Worm (Caenorhabditis elegans) whole organism, early embryonic: ENCODE results near the gene fbxa-84.
"Not testable (repeated sequence)": the region's sequence is repeated elsewhere in the genome, so short reads cannot be mapped to it uniquely, and the experiment has no call there.

ENCODE experiments used
- B0310.2 ChIP-seq: sonication (generic microtip); optimal IDR thresholded peaks from 2 replicates; lab custom pipeline; 2016; ENCODE audit warnings: mild to moderate bottlenecking, missing genetic modification characterization, missing compliant biosample characterization
- ama-1 ChIP-seq: fragments of 150-350 bp; optimal IDR thresholded peaks from 2 replicates; lab custom pipeline; 2014
- ceh-36 ChIP-seq: sonication (generic microtip); optimal IDR thresholded peaks from 2 replicates; lab custom pipeline; 2016; ENCODE audit warnings: missing genetic modification characterization, inconsistent platforms, missing compliant biosample characterization
- ets-7 ChIP-seq: sonication (generic microtip); optimal IDR thresholded peaks from 2 replicates; lab custom pipeline; 2016; ENCODE audit warnings: missing genotype, missing genetic modification characterization, missing compliant biosample characterization
- hmg-4 ChIP-seq: fragments of 200-800 bp; sonication (Bioruptor generic); optimal IDR thresholded peaks from 2 replicates; lab custom pipeline; 2018; ENCODE audit warnings: mild to moderate bottlenecking, missing genetic modification characterization, missing compliant biosample characterization
- hnd-1 ChIP-seq: sonication (generic microtip); optimal IDR thresholded peaks from 2 replicates; lab custom pipeline; 2016; ENCODE audit warnings: missing genetic modification characterization, missing compliant biosample characterization
- scrt-1 ChIP-seq: fragments of 200-800 bp; sonication (Bioruptor generic); IDR thresholded peaks from 2 replicates; pipeline ENCODE4 v1.3.6; 2022; ENCODE audit warnings: missing genetic modification characterization, missing compliant biosample characterization

ce11 chrV:15215175-15215574, 32.9 kb downstream of the fbxa-84 start, which contains the start of gene sri-26:
- TF ChIP-seq hmg-4 (GFP tag; lab: Kevin White, UChicago); hnd-1 (tag; lab: Kevin White, UChicago); ceh-36 (tag; lab: Kevin White, UChicago); ets-7; ama-1 (lab: Kevin White, UChicago); scrt-1 (GFP tag; lab: Robert Waterston, UW); B0310.2: not testable (repeated sequence)
